Worm (Caenorhabditis elegans) whole organism, young adult: ENCODE results near the gene ckb-3.

Source experiments
- B0019.2 ChIP-seq: fragments of 200-800 bp; sonication (Bioruptor generic); conservative IDR thresholded peaks from 2 replicates; pipeline ENCODE4 v1.3.6; 2022; ENCODE audit warnings: missing genetic modification reagents, missing genetic modification characterization, missing compliant biosample characterization
- K11D2.4 ChIP-seq: fragments of 200-800 bp; sonication (Bioruptor generic); IDR thresholded peaks from 2 replicates; pipeline ENCODE4 v1.3.6; 2022; ENCODE audit warnings: missing genetic modification reagents, missing genetic modification characterization, missing compliant biosample characterization
- Y53F4B.3 ChIP-seq: fragments of 200-800 bp; sonication (Bioruptor generic); IDR thresholded peaks from 2 replicates; pipeline ENCODE4 v1.3.6; 2022; ENCODE audit warnings: missing genetic modification reagents, missing genetic modification characterization, missing compliant biosample characterization
- Y67H2A.10 ChIP-seq: fragments of 200-800 bp; sonication (Bioruptor generic); conservative IDR thresholded peaks from 2 replicates; pipeline ENCODE4 v1.3.6; 2022; ENCODE audit warnings: missing genetic modification reagents, missing genetic modification characterization, missing compliant biosample characterization
- attf-5 ChIP-seq: fragments of 200-800 bp; sonication (Bioruptor generic); optimal IDR thresholded peaks from 2 replicates; lab custom pipeline; 2018; ENCODE audit warnings: mild to moderate bottlenecking, missing genetic modification characterization, missing compliant biosample characterization
- attf-6 ChIP-seq: fragments of 200-800 bp; sonication (Bioruptor generic); IDR thresholded peaks from 2 replicates; pipeline ENCODE4 v1.3.6; 2022; ENCODE audit warnings: missing genetic modification reagents, missing genetic modification characterization, missing compliant biosample characterization
- ccch-3 ChIP-seq: fragments of 200-800 bp; sonication (Bioruptor generic); optimal IDR thresholded peaks from 2 replicates; lab custom pipeline; 2018; ENCODE audit warnings: mild to moderate bottlenecking, missing genetic modification characterization, missing compliant biosample characterization
- cebp-1 ChIP-seq, 2 experiments: fragments of 200-800 bp in 1 of 2; sonication (Bioruptor generic) in 1 of 2; sonication (generic microtip) in 1 of 2; IDR thresholded peaks in 1 of 2; optimal IDR thresholded peaks in 1 of 2; 2 replicates each; pipeline versions ENCODE4 v1.3.6 to Lab custom; 2017 to 2022; ENCODE audit warnings: missing compliant biosample characterization in 2 of 2, missing genetic modification characterization in 2 of 2, mild to moderate bottlenecking in 1 of 2, missing genetic modification reagents in 1 of 2, moderate library complexity in 1 of 2
- ceh-27 ChIP-seq: fragments of 200-800 bp; sonication (Bioruptor generic); optimal IDR thresholded peaks from 2 replicates; lab custom pipeline; 2018; ENCODE audit warnings: mild to moderate bottlenecking, missing genetic modification characterization, moderate library complexity, missing compliant biosample characterization
- ceh-79 ChIP-seq: sonication (generic microtip); optimal IDR thresholded peaks from 2 replicates; lab custom pipeline; 2017; ENCODE audit warnings: mild to moderate bottlenecking, missing genetic modification characterization, missing compliant biosample characterization
- chd-7 ChIP-seq: sonication (generic microtip); optimal IDR thresholded peaks from 2 replicates; lab custom pipeline; 2016; ENCODE audit warnings: mild to moderate bottlenecking, missing genetic modification characterization, moderate library complexity, missing compliant biosample characterization
- dox-1 ChIP-seq: fragments of 200-800 bp; sonication (Bioruptor generic); IDR thresholded peaks from 2 replicates; pipeline ENCODE4 v1.3.6; 2022; ENCODE audit warnings: missing genetic modification reagents, missing genetic modification characterization, missing compliant biosample characterization
- fkh-3 ChIP-seq: sonication (generic microtip); optimal IDR thresholded peaks from 2 replicates; lab custom pipeline; 2016; ENCODE audit warnings: mild to moderate bottlenecking, missing genetic modification characterization, missing compliant biosample characterization
- hlh-12 ChIP-seq: sonication (generic microtip); optimal IDR thresholded peaks from 2 replicates; lab custom pipeline; 2016; ENCODE audit warnings: missing genetic modification characterization, missing compliant biosample characterization
- hrde-1 ChIP-seq: sonication (generic microtip); optimal IDR thresholded peaks from 2 replicates; lab custom pipeline; 2016; ENCODE audit warnings: missing genetic modification characterization, mild to moderate bottlenecking, missing compliant biosample characterization, moderate library complexity, missing genotype, missing genetic modification reagents, borderline replicate concordance
- hsf-1 ChIP-seq: fragments of 200-800 bp; sonication (Bioruptor generic); IDR thresholded peaks from 2 replicates; pipeline ENCODE4 v1.3.6; 2022; ENCODE audit warnings: missing genetic modification reagents, missing genetic modification characterization, missing compliant biosample characterization
- lin-40 ChIP-seq: sonication (generic microtip); optimal IDR thresholded peaks from 2 replicates; lab custom pipeline; 2016; ENCODE audit warnings: missing genetic modification characterization, mild to moderate bottlenecking, missing compliant biosample characterization, missing genotype, missing genetic modification reagents
- madf-3 ChIP-seq: fragments of 200-800 bp; sonication (Bioruptor generic); IDR thresholded peaks from 2 replicates; pipeline ENCODE4 v1.3.6; 2022; ENCODE audit warnings: missing genetic modification reagents, missing genetic modification characterization, missing compliant biosample characterization
- madf-8 ChIP-seq: fragments of 200-800 bp; sonication (Bioruptor generic); conservative IDR thresholded peaks from 2 replicates; pipeline ENCODE4 v1.3.6; 2022; ENCODE audit warnings: missing genetic modification reagents, missing genetic modification characterization, missing compliant biosample characterization
- mes-4 ChIP-seq: sonication (generic microtip); optimal IDR thresholded peaks from 2 replicates; lab custom pipeline; 2016; ENCODE audit warnings: missing genotype, missing genetic modification characterization, missing compliant biosample characterization
- nfya-1 ChIP-seq: sonication (generic microtip); optimal IDR thresholded peaks from 2 replicates; lab custom pipeline; 2017; ENCODE audit warnings: antibody characterized with exemption, missing compliant biosample characterization, missing genetic modification characterization, borderline replicate concordance; ENCODE audit not compliant: insufficient read depth
- nfya-2 ChIP-seq: fragments of 200-800 bp; sonication (Bioruptor generic); IDR thresholded peaks from 2 replicates; pipeline ENCODE4 v1.3.6; 2022; ENCODE audit warnings: missing genetic modification reagents, missing genetic modification characterization, missing compliant biosample characterization
- rpc-1 ChIP-seq, 2 experiments: fragments of 150-350 bp in 1 of 2; sonication (generic microtip) in 1 of 2; optimal IDR thresholded peaks; 2 replicates each; lab custom pipeline; 2014 to 2018; ENCODE audit warnings: missing biosample characterization in 1 of 2, missing genetic modification characterization in 1 of 2, missing genetic modification reagents in 1 of 2, missing genotype in 1 of 2
- sdz-38 ChIP-seq: sonication (generic microtip); optimal IDR thresholded peaks from 2 replicates; lab custom pipeline; 2016; ENCODE audit warnings: missing genotype, missing genetic modification characterization, missing compliant biosample characterization
- snpc-1.1 ChIP-seq: sonication (generic microtip); optimal IDR thresholded peaks from 2 replicates; lab custom pipeline; 2017; ENCODE audit warnings: missing genetic modification characterization, mild to moderate bottlenecking, missing compliant biosample characterization, antibody characterized with exemption, moderate library complexity, missing genotype, missing genetic modification reagents; ENCODE audit not compliant: insufficient read depth
- somi-1 ChIP-seq: fragments of 200-800 bp; sonication (Bioruptor generic); optimal IDR thresholded peaks from 2 replicates; lab custom pipeline; 2018; ENCODE audit warnings: mild to moderate bottlenecking, missing genetic modification characterization, missing compliant biosample characterization
- sptf-2 ChIP-seq: fragments of 200-800 bp; sonication (Bioruptor generic); optimal IDR thresholded peaks from 2 replicates; lab custom pipeline; 2018; ENCODE audit warnings: mild to moderate bottlenecking, missing genetic modification characterization, missing compliant biosample characterization
- tbx-9 ChIP-seq: sonication (generic microtip); optimal IDR thresholded peaks from 2 replicates; lab custom pipeline; 2016; ENCODE audit warnings: borderline replicate concordance, missing genetic modification characterization, inconsistent platforms, missing compliant biosample characterization
- xnd-1 ChIP-seq: sonication (generic microtip); optimal IDR thresholded peaks from 2 replicates; lab custom pipeline; 2016; ENCODE audit warnings: missing genotype, missing genetic modification reagents, missing genetic modification characterization, missing compliant biosample characterization
- ztf-22 ChIP-seq: fragments of 200-800 bp; sonication (Bioruptor generic); optimal IDR thresholded peaks from 2 replicates; lab custom pipeline; 2018; ENCODE audit warnings: mild to moderate bottlenecking, missing genetic modification characterization, moderate library complexity, missing compliant biosample characterization
- ztf-26 ChIP-seq: sonication (generic microtip); optimal IDR thresholded peaks from 2 replicates; lab custom pipeline; 2017; ENCODE audit warnings: missing genetic modification characterization, missing compliant biosample characterization
- ztf-6 ChIP-seq: fragments of 200-800 bp; sonication (Bioruptor generic); IDR thresholded peaks from 2 replicates; pipeline ENCODE4 v1.3.6; 2022; ENCODE audit warnings: missing genetic modification reagents, missing genetic modification characterization, missing compliant biosample characterization

The ckb-3 gene

DNA sequence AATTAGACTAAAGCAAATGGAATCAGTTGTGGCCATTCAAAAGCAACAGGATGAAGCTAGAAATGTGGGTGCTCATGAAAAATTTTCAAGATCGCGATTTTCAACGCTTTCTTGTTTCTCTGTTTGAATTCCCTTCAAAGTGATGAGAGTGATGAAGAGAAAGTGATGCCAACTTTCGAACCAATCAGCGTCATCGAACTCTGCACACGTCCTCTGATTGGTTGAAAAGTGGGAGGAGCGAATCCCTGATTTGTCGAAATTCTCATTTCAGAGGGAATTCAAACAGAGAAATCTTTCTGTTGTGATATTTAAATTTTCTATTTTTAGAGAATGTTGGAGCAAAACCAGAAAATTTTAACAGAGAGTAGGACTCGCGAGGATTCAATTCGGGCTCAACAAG, 11.4 kb downstream of the ckb-3 start:
- TF ChIP-seq ztf-26 (tag; lab: Kevin White, UChicago) (no peak), cebp-1 (GFP tag; IDR thresholded peaks at IDR 0.05; lab: Robert Waterston, UW) (no peak), cebp-1 (tag; optimal IDR thresholded peaks at IDR 0.05; lab: Kevin White, UChicago) (no peak), xnd-1 (tag; lab: Kevin White, UChicago) (no peak), B0019.2 (no peak), attf-6 (GFP tag; lab: Robert Waterston, UW) (no peak), madf-3 (GFP tag; lab: Robert Waterston, UW) (no peak), ceh-27 (GFP tag; lab: Kevin White, UChicago) (no peak), nfya-1 (no peak), Y67H2A.10 (GFP tag; lab: Robert Waterston, UW) (no peak), rpc-1 (optimal IDR thresholded peaks at IDR 0.05; lab: Kevin White, UChicago) (no peak), rpc-1 (tag; optimal IDR thresholded peaks at IDR 0.05; lab: Kevin White, UChicago) (no peak), Y53F4B.3 (GFP tag; lab: Robert Waterston, UW) (no peak), ztf-22 (GFP tag; lab: Kevin White, UChicago) (no peak), madf-8 (GFP tag; lab: Robert Waterston, UW) (no peak), snpc-1.1 (tag; lab: Kevin White, UChicago) (no peak), mes-4 (no peak)

DNA sequence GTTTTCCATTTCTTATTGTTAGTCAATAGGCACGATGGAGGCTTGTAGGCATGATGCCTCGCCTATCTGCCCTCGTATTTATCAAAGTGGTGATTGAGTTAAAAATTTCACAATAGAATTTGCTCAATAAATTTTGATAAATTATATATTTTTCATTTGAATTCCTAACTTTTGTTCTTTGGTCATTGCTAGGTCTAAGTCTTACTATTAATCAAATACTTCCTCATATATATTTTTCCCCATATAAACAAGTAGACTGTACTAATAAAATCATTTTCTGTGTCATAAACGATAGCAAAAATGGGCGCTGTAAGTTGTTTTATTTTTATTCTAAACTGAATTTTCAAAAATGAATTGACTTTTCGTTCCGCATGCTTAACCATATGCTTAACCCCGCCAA, 13.8 kb downstream of the ckb-3 start, which contains the start of gene pals-28:
TSS of gene pals-28 (plus strand) at position 301 of the 400 bp plus-strand sequence.
- TF ChIP-seq somi-1 (GFP tag; lab: Kevin White, UChicago) (no peak), sdz-38 (tag; lab: Kevin White, UChicago) (no peak), ccch-3 (no peak)
- TF ChIP-seq, all 124 proteins: peak for 0

DNA sequence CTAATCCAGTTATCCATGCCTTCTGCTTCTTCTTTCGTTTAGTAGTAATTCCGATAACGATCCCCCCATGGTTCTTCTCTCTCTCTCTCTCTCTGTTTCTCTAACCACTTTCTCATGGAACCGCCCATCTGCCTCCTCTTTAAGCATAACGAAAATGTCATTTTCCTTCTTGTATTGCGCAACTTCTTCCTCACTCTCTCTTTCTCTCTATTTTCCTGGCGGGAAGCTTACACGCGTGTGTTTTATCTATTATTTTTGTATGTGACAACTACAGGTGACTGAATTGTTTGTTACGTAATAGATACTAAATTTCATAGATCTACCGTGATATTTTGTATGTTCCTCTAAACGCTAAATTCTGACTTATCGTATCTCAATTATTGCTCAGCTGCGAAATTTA, 19.7 kb downstream of the ckb-3 start:
- TF ChIP-seq ceh-79 (tag; lab: Kevin White, UChicago) (no peak), K11D2.4 (GFP tag; lab: Robert Waterston, UW) (no peak), ztf-22 (GFP tag; lab: Kevin White, UChicago) (no peak)

DNA sequence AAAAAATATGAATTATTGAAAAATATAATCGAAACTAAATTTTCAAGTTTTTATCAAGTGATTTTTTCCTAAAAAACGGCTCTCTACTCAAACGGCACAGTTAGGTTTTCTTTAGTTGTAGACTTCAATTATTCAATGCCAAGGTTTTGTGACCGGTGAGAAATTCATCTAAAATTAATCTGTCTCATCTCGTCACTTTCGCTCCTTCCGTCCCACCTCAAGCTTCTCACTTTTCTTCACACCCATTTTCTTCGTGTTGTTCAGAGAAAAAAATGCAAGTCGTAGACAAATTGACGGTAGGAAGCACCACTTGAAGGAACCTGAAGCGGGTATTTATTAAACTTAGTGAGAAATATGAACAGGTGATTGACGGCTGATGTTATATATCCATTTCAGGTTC, 20.6 kb downstream of the ckb-3 start:
- TF ChIP-seq dox-1 = no peak
- TF ChIP-seq ztf-6 (GFP tag; lab: Robert Waterston, UW) = no peak
- no peak for TF ChIP-seq chd-7 (tag; lab: Kevin White, UChicago)
- TF ChIP-seq hrde-1 (tag; lab: Kevin White, UChicago) = no peak
- no peak for TF ChIP-seq hlh-12 (tag; lab: Kevin White, UChicago)
- TF ChIP-seq sptf-2 (GFP tag; lab: Kevin White, UChicago) = no peak
- TF ChIP-seq hsf-1 (GFP tag; lab: Robert Waterston, UW) = no peak
- TF ChIP-seq fkh-3 (tag; lab: Kevin White, UChicago) = no peak
- TF ChIP-seq nfya-2 (GFP tag; lab: Robert Waterston, UW) = no peak
- TF ChIP-seq lin-40 (tag; lab: Kevin White, UChicago) = no peak
- no peak for TF ChIP-seq attf-5 (GFP tag; lab: Kevin White, UChicago)
- TF ChIP-seq xnd-1 (tag; lab: Kevin White, UChicago) = no peak
- no peak for TF ChIP-seq tbx-9 (tag; lab: Kevin White, UChicago)
- TF ChIP-seq Y67H2A.10 (GFP tag; lab: Robert Waterston, UW) = no peak
